Fruit fly (Drosophila melanogaster) whole organism, embryonic: ENCODE data around the gene CG42514.
A peak's percentile ranks its signal among the peaks of the same experiment; 100 is the strongest.

Experiments used
- Blimp-1 ChIP-seq: fragments of 200-800 bp; sonication (Bioruptor generic); optimal IDR thresholded peaks from 3 replicates; lab custom pipeline; 2018; ENCODE audit warnings: missing biosample characterization, missing genetic modification characterization, mild to moderate bottlenecking, moderate library complexity, missing genetic modification reagents
- BtbVII ChIP-seq: fragments of 200-800 bp; sonication (Bioruptor generic); optimal IDR thresholded peaks from 3 replicates; lab custom pipeline; 2017; ENCODE audit warnings: missing biosample characterization, mild to moderate bottlenecking, missing genetic modification characterization
- CG11456 ChIP-seq: fragments of 200-800 bp; sonication (Bioruptor generic); IDR thresholded peaks from 3 replicates; pipeline ENCODE4 v1.3.6; 2022; ENCODE audit warnings: missing biosample characterization, missing genetic modification characterization
- CG11504 ChIP-seq: fragments of 200-800 bp; sonication (Bioruptor generic); optimal IDR thresholded peaks from 3 replicates; lab custom pipeline; 2019; ENCODE audit warnings: missing biosample characterization, mild to moderate bottlenecking, missing genetic modification characterization, moderate library complexity
- CG11696 ChIP-seq: fragments of 200-800 bp; sonication (Bioruptor generic); IDR thresholded peaks from 2 replicates; pipeline ENCODE4 v1.3.6; 2022; ENCODE audit warnings: missing biosample characterization, missing genetic modification characterization
- CG13894 ChIP-seq: fragments of 200-800 bp; sonication (Bioruptor generic); optimal IDR thresholded peaks from 3 replicates; lab custom pipeline; 2018; ENCODE audit warnings: missing biosample characterization, mild to moderate bottlenecking, missing genetic modification characterization, moderate library complexity
- CG15514 ChIP-seq: fragments of 200-800 bp; sonication (Bioruptor generic); optimal IDR thresholded peaks from 3 replicates; lab custom pipeline; 2017; ENCODE audit warnings: missing biosample characterization, missing genetic modification characterization, mild to moderate bottlenecking, moderate library complexity, missing genetic modification reagents
- CG17328 ChIP-seq: fragments of 200-800 bp; sonication (Bioruptor generic); IDR thresholded peaks from 2 replicates; pipeline ENCODE4 v1.3.6; 2022; ENCODE audit warnings: missing biosample characterization, missing genetic modification characterization
- CG17385 ChIP-seq: fragments of 200-800 bp; sonication (Bioruptor generic); optimal IDR thresholded peaks from 3 replicates; lab custom pipeline; 2018; ENCODE audit warnings: missing biosample characterization, mild to moderate bottlenecking, missing genetic modification characterization
- CG17829 ChIP-seq: fragments of 200-800 bp; optimal IDR thresholded peaks from 2 replicates; lab custom pipeline; 2019; ENCODE audit warnings: missing biosample characterization, mild to moderate bottlenecking, missing genetic modification characterization, moderate library complexity
- CG18599 ChIP-seq: fragments of 200-800 bp; sonication (Bioruptor generic); optimal IDR thresholded peaks from 3 replicates; lab custom pipeline; 2017; ENCODE audit warnings: missing biosample characterization, missing genetic modification characterization, mild to moderate bottlenecking, moderate library complexity, missing genetic modification reagents
- CG34376 ChIP-seq: fragments of 200-800 bp; sonication (Bioruptor generic); optimal IDR thresholded peaks from 2 replicates; lab custom pipeline; 2018; ENCODE audit warnings: missing biosample characterization, mild to moderate bottlenecking, missing genetic modification characterization
- CG3995 ChIP-seq: fragments of 200-800 bp; sonication (Bioruptor generic); optimal IDR thresholded peaks from 3 replicates; lab custom pipeline; 2016; ENCODE audit warnings: missing biosample characterization, missing genetic modification characterization
- CG5180 ChIP-seq: fragments of 200-800 bp; sonication (Bioruptor generic); optimal IDR thresholded peaks from 3 replicates; lab custom pipeline; 2017; ENCODE audit warnings: missing biosample characterization, missing genetic modification characterization, mild to moderate bottlenecking, moderate library complexity, missing genetic modification reagents
- CG7963 ChIP-seq: fragments of 200-800 bp; sonication (Bioruptor generic); IDR thresholded peaks from 3 replicates; pipeline ENCODE4 v1.3.6; 2022; ENCODE audit warnings: missing biosample characterization, missing genetic modification characterization; ENCODE audit not compliant: partially characterized antibody
- CG8290 ChIP-seq, 3 experiments: fragments of 200-800 bp; sonication (Bioruptor generic); optimal IDR thresholded peaks; 2 replicates each; lab custom pipeline; 2016 to 2019; ENCODE audit warnings: missing biosample characterization in 3 of 3, missing genetic modification characterization in 3 of 3, mild to moderate bottlenecking in 2 of 3, moderate library complexity in 1 of 3
- CG8478 ChIP-seq: fragments of >200 bp; optimal IDR thresholded peaks from 2 replicates; lab custom pipeline; 2018
- CG9797 ChIP-seq: fragments of 200-800 bp; sonication (Bioruptor generic); optimal IDR thresholded peaks from 3 replicates; lab custom pipeline; 2018; ENCODE audit warnings: missing biosample characterization, mild to moderate bottlenecking, missing genetic modification characterization
- Ets65A ChIP-seq: fragments of 200-800 bp; sonication (Bioruptor generic); peaks from one replicate; lab custom pipeline; 2016; ENCODE audit warnings: missing biosample characterization, missing genetic modification characterization
- GATAe ChIP-seq: fragments of 200-800 bp; sonication (Bioruptor generic); conservative IDR thresholded peaks from 2 replicates; pipeline ENCODE4 v1.3.6; 2022; ENCODE audit warnings: missing biosample characterization, missing genetic modification characterization
- Gug ChIP-seq: fragments of 200-800 bp; sonication (Bioruptor generic); IDR thresholded peaks from 4 replicates; pipeline ENCODE4 v1.3.6; 2022; ENCODE audit warnings: missing biosample characterization, missing genetic modification characterization
- Hr39 ChIP-seq: fragments of >200 bp; optimal IDR thresholded peaks from 2 replicates; lab custom pipeline; 2017
- Jarid2 ChIP-seq: fragments of 200-800 bp; sonication (Bioruptor generic); optimal IDR thresholded peaks from 3 replicates; lab custom pipeline; 2017; ENCODE audit warnings: mild to moderate bottlenecking, missing biosample characterization, missing genetic modification reagents, missing genetic modification characterization
- Mad ChIP-seq: fragments of 200-800 bp; sonication (Bioruptor generic); optimal IDR thresholded peaks from 2 replicates; lab custom pipeline; 2016; ENCODE audit warnings: missing biosample characterization, missing genetic modification characterization
- Side ChIP-seq: fragments of 200-800 bp; sonication (Bioruptor generic); optimal IDR thresholded peaks from 2 replicates; lab custom pipeline; 2016; ENCODE audit warnings: missing biosample characterization, missing genetic modification characterization
- Usf ChIP-seq: fragments of 200-800 bp; sonication (Bioruptor generic); optimal IDR thresholded peaks from 2 replicates; lab custom pipeline; 2017; ENCODE audit warnings: missing genotype, missing biosample characterization, missing genetic modification characterization
- abd-A ChIP-seq: fragments of 200-800 bp; sonication (Bioruptor generic); optimal IDR thresholded peaks from 3 replicates; lab custom pipeline; 2019; ENCODE audit warnings: missing biosample characterization, mild to moderate bottlenecking, missing genetic modification characterization, moderate library complexity
- ara ChIP-seq: fragments of 200-800 bp; sonication (Bioruptor generic); IDR thresholded peaks from 2 replicates; pipeline ENCODE4 v1.3.6; 2022; ENCODE audit warnings: missing biosample characterization, missing genetic modification characterization
- cad ChIP-seq: fragments of >200 bp; optimal IDR thresholded peaks from 2 replicates; lab custom pipeline; 2017; ENCODE audit warnings: missing biosample characterization, missing genetic modification characterization
- ci ChIP-seq: fragments of 200-800 bp; sonication (Bioruptor generic); IDR thresholded peaks from 3 replicates; pipeline ENCODE4 v1.3.6; 2022; ENCODE audit warnings: missing biosample characterization, missing genetic modification characterization
- crol ChIP-seq: fragments of 200-800 bp; sonication (Bioruptor generic); IDR thresholded peaks from 2 replicates; pipeline ENCODE4 v1.3.6; 2022; ENCODE audit warnings: missing biosample characterization, missing genetic modification characterization
- dmrt99B ChIP-seq: fragments of 200-800 bp; sonication (Bioruptor generic); optimal IDR thresholded peaks from 2 replicates; lab custom pipeline; 2018; ENCODE audit warnings: missing biosample characterization, mild to moderate bottlenecking, missing genetic modification characterization, moderate library complexity
- dysf ChIP-seq: fragments of 200-800 bp; sonication (Bioruptor generic); IDR thresholded peaks from 3 replicates; pipeline ENCODE4 v1.3.6; 2022; ENCODE audit warnings: missing biosample characterization, missing genetic modification characterization
- fru ChIP-seq: fragments of >200 bp; optimal IDR thresholded peaks from 2 replicates; lab custom pipeline; 2017
- gsb-n ChIP-seq: fragments of 200-800 bp; sonication (Bioruptor generic); optimal IDR thresholded peaks from 3 replicates; lab custom pipeline; 2018; ENCODE audit warnings: missing biosample characterization, mild to moderate bottlenecking, missing genetic modification characterization
- h ChIP-seq: fragments of >200 bp; optimal IDR thresholded peaks from 2 replicates; lab custom pipeline; 2017
- hth ChIP-seq: fragments of >200 bp; optimal IDR thresholded peaks from 2 replicates; lab custom pipeline; 2017; ENCODE audit warnings: inconsistent platforms
- kah ChIP-seq: fragments of 200-800 bp; sonication (Bioruptor generic); optimal IDR thresholded peaks from 2 replicates; lab custom pipeline; 2018; ENCODE audit warnings: missing biosample characterization, mild to moderate bottlenecking, missing genetic modification characterization
- knrl ChIP-seq: fragments of 200-800 bp; sonication (Bioruptor generic); IDR thresholded peaks from 3 replicates; pipeline ENCODE4 v1.3.6; 2022; ENCODE audit warnings: missing biosample characterization, missing genetic modification characterization; ENCODE audit not compliant: partially characterized antibody
- mirr ChIP-seq: fragments of 200-800 bp; sonication (Bioruptor generic); optimal IDR thresholded peaks from 3 replicates; lab custom pipeline; 2018; ENCODE audit warnings: missing biosample characterization, mild to moderate bottlenecking, missing genetic modification characterization
- oc ChIP-seq: fragments of 200-800 bp; sonication (Bioruptor generic); optimal IDR thresholded peaks from 2 replicates; lab custom pipeline; 2018; ENCODE audit warnings: missing biosample characterization, mild to moderate bottlenecking, missing genetic modification characterization, moderate library complexity
- scrt ChIP-seq: fragments of 200-800 bp; sonication (Bioruptor generic); optimal IDR thresholded peaks from 2 replicates; lab custom pipeline; 2018; ENCODE audit warnings: missing biosample characterization, mild to moderate bottlenecking, missing genetic modification characterization, moderate library complexity
- sd ChIP-seq: fragments of 200-800 bp; sonication (Bioruptor generic); optimal IDR thresholded peaks from 3 replicates; lab custom pipeline; 2018; ENCODE audit warnings: missing biosample characterization, mild to moderate bottlenecking, missing genetic modification characterization, moderate library complexity
- sens ChIP-seq: fragments of 200-800 bp; sonication (Bioruptor generic); peaks from one replicate; lab custom pipeline; 2016; ENCODE audit warnings: missing biosample characterization, missing genetic modification characterization
- shn ChIP-seq: fragments of 200-800 bp; sonication (Bioruptor generic); optimal IDR thresholded peaks from 3 replicates; lab custom pipeline; 2016; ENCODE audit warnings: missing biosample characterization, missing genetic modification characterization
- sima ChIP-seq: fragments of 200-800 bp; sonication (Bioruptor generic); optimal IDR thresholded peaks from 2 replicates; lab custom pipeline; 2016; ENCODE audit warnings: missing biosample characterization, missing genetic modification characterization
- so ChIP-seq: fragments of 200-800 bp; sonication (Bioruptor generic); IDR thresholded peaks from 3 replicates; pipeline ENCODE4 v1.3.6; 2022; ENCODE audit warnings: missing biosample characterization, missing genetic modification characterization
- sr ChIP-seq: fragments of 200-800 bp; sonication (Bioruptor generic); IDR thresholded peaks from 3 replicates; pipeline ENCODE4 v1.3.6; 2022; ENCODE audit warnings: missing biosample characterization, missing genetic modification characterization
- tap ChIP-seq: fragments of 200-800 bp; optimal IDR thresholded peaks from 3 replicates; lab custom pipeline; 2019; ENCODE audit warnings: missing biosample characterization, mild to moderate bottlenecking, missing genetic modification characterization, moderate library complexity
- wek ChIP-seq: fragments of 200-800 bp; sonication (Bioruptor generic); optimal IDR thresholded peaks from 3 replicates; lab custom pipeline; 2018; ENCODE audit warnings: missing biosample characterization, mild to moderate bottlenecking, missing genetic modification characterization, moderate library complexity
- yki ChIP-seq: fragments of >200 bp; optimal IDR thresholded peaks from 3 replicates; lab custom pipeline; 2018
- zfh2 ChIP-seq: fragments of 200-800 bp; sonication (Bioruptor generic); optimal IDR thresholded peaks from 2 replicates; lab custom pipeline; 2016; ENCODE audit warnings: missing biosample characterization, missing genetic modification characterization

The CG42514 gene

dm6 chr3L:16542998-16543624 is 47.1 kb upstream of the CG42514 start, which contains the start of gene CG43373 (continued):
- peak; percentile 61 for TF ChIP-seq abd-A (tag; lab: Kevin White, UChicago)
- peak; percentile 16 for TF ChIP-seq mirr
- peak; percentile 34 for TF ChIP-seq CG17385 (GFP tag; lab: Kevin White, UChicago)
- TF ChIP-seq Jarid2 = peak; percentile 71
- no peak for TF ChIP-seq dysf (GFP tag; lab: Robert Waterston, UW)
- TF ChIP-seq crol (GFP tag; lab: Robert Waterston, UW) = 0 out of 2 replicates have a peak, but pooled peaks have one; percentile 20
- no peak for TF ChIP-seq CG8290 (GFP tag; optimal IDR thresholded peaks at IDR 0.05; lab: Kevin White, UChicago)
- peak in 1 of 2 experiments; percentile 12 for TF ChIP-seq CG8290 (tag; optimal IDR thresholded peaks at IDR 0.05; lab: Kevin White, UChicago)
- TF ChIP-seq hth (lab: Kevin White, UChicago) = no peak
- TF ChIP-seq sens (GFP tag; lab: Kevin White, UChicago) = peak; percentile 41
- 0 out of 3 replicates have a peak, but pooled peaks have one; percentile 60 for TF ChIP-seq CG11456 (GFP tag; lab: Robert Waterston, UW)
- peak; percentile 97 for TF ChIP-seq Blimp-1 (GFP tag; lab: Kevin White, UChicago)
- no peak for TF ChIP-seq Mad
- no peak for TF ChIP-seq CG15514
- no peak for TF ChIP-seq GATAe (GFP tag; lab: Robert Waterston, UW)
- TF ChIP-seq ci (GFP tag; lab: Robert Waterston, UW) = peak; percentile 31; the same call in 1 of the 3 replicates
- peak; percentile 8 for TF ChIP-seq oc (tag; lab: Kevin White, UChicago)
- peak; percentile 19 for TF ChIP-seq CG11504
- peak; percentile 9 for TF ChIP-seq CG34376 (GFP tag; lab: Kevin White, UChicago)
- peak; percentile 54 for TF ChIP-seq CG13894 (tag; lab: Kevin White, UChicago)
- peak; percentile 63 for TF ChIP-seq CG5180 (GFP tag; lab: Kevin White, UChicago)
- peak; percentile 27 for TF ChIP-seq kah (GFP tag; lab: Kevin White, UChicago)
- TF ChIP-seq CG17328 (GFP tag; lab: Robert Waterston, UW) = 0 out of 2 replicates have a peak, but pooled peaks have one; percentile 21
- TF ChIP-seq CG18599 (GFP tag; lab: Kevin White, UChicago) = peak; percentile 54
- TF ChIP-seq CG17829 = no peak
- no peak for TF ChIP-seq gsb-n (tag; lab: Kevin White, UChicago)
- peak; percentile 2 for TF ChIP-seq sd (tag; lab: Kevin White, UChicago)
- 0 out of 2 replicates have a peak, but pooled peaks have one; percentile 9 for TF ChIP-seq CG11696 (GFP tag; lab: Robert Waterston, UW)
- peak; percentile 70 for TF ChIP-seq scrt (GFP tag; lab: Kevin White, UChicago)
- TF ChIP-seq zfh2 (GFP tag; lab: Kevin White, UChicago) = no peak
- TF ChIP-seq knrl (GFP tag; lab: Robert Waterston, UW) = no peak
- peak; percentile 62 for TF ChIP-seq Ets65A (GFP tag; lab: Kevin White, UChicago)
- TF ChIP-seq, all 482 proteins: peak for 32

- no peak for TF ChIP-seq CG8478 (lab: Kevin White, UChicago)
- TF ChIP-seq shn = peak; percentile 69
- no peak for TF ChIP-seq sr (GFP tag; lab: Robert Waterston, UW)
- TF ChIP-seq so (GFP tag; lab: Robert Waterston, UW) = peak; percentile 75; the same call in 2 of the 3 replicates
- no peak for TF ChIP-seq sima (GFP tag; lab: Kevin White, UChicago)
- no peak for TF ChIP-seq fru (lab: Kevin White, UChicago)
- TF ChIP-seq BtbVII (GFP tag; lab: Kevin White, UChicago) = peak; percentile 79
- TF ChIP-seq Hr39 (lab: Kevin White, UChicago) = no peak
- TF ChIP-seq dmrt99B (tag; lab: Kevin White, UChicago) = peak; percentile 86
- TF ChIP-seq tap (tag; lab: Kevin White, UChicago) = peak; percentile 69
- TF ChIP-seq Side (GFP tag; lab: Kevin White, UChicago) = peak; percentile 66
- TF ChIP-seq h (lab: Kevin White, UChicago) = no peak
- TF ChIP-seq CG9797 (GFP tag; lab: Kevin White, UChicago) = no peak
- TF ChIP-seq cad (GFP tag; lab: Kevin White, UChicago) = no peak
- TF ChIP-seq yki (lab: Kevin White, UChicago) = no peak
- TF ChIP-seq Gug = peak; percentile 47; the same call in 2 of the 4 replicates
- no peak for TF ChIP-seq CG7963
- peak; percentile 15 for TF ChIP-seq CG3995 (GFP tag; lab: Kevin White, UChicago)
- peak; percentile 52 for TF ChIP-seq Usf (GFP tag; lab: Kevin White, UChicago)
- no peak for TF ChIP-seq wek (GFP tag; lab: Kevin White, UChicago)
- TF ChIP-seq ara (GFP tag; lab: Robert Waterston, UW) = peak; percentile 70
These were observed 37.9 kb upstream of the CG42514 start for dm6 chr3L:16533932-16534331.
